Fruit fly (Drosophila melanogaster) whole organism: ENCODE measurements around the gene mRF1.
"Not testable (repeated sequence)": the region's sequence is repeated elsewhere in the genome, so short reads cannot be mapped to it uniquely, and the experiment has no call there.

Source experiments
- CG8478 ChIP-seq: fragments of >200 bp; optimal IDR thresholded peaks from 2 replicates; lab custom pipeline; 2018; ENCODE audit warnings: inconsistent platforms
- Dll ChIP-seq: fragments of >200 bp; optimal IDR thresholded peaks from 2 replicates; lab custom pipeline; 2017
- EcR ChIP-seq, 2 experiments: fragments of >200 bp; optimal IDR thresholded peaks; 2 replicates each; lab custom pipeline; 2017; ENCODE audit warnings: missing biosample characterization in 2 of 2, missing genetic modification characterization in 2 of 2, missing genetic modification reagents in 2 of 2
- pan ChIP-seq: fragments of >200 bp; optimal IDR thresholded peaks from 2 replicates; lab custom pipeline; 2017
- psq ChIP-seq: fragments of >200 bp; optimal IDR thresholded peaks from 2 replicates; lab custom pipeline; 2017
- usp ChIP-seq: fragments of >200 bp; optimal IDR thresholded peaks from 2 replicates; lab custom pipeline; 2017; ENCODE audit warnings: missing biosample characterization, missing genetic modification characterization, mixed read lengths

Gene mRF1

DNA sequence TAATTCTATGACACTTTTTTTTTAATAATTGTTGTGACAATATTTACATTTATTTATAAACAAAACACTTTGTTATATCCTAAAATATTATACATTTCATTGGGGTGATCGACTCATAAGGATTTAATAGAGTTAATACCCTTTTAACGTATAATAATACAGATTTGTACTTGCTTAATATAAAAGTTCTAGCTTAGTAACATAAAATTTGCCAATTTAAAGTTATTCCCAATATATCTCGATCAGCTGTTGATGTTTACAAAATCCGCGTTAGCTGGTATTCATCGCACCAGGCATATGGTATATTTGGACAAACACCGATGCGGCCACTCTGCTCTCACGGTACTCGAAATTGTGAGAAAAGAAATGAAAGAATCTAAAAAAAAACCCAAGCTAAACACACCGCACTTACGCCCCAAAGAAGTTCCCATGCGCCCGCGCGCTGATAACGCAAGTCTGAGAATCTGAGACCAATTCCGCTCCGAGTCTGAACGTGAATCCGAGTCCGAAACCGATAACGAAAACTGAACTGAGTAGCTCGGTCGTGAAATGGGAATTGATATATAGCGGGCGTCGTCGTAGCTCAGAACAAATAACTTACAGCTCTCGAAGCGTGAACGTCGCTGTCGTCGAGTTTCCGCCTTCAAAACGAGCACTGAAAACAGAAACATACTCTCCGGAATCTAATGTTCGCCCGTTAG lies 16.2 kb upstream of the mRF1 start, which contains the start of gene Pect:
Pect (plus strand) TSS at position 326 of the 701 bp plus-strand sequence.
- TF ChIP-seq EcR (GFP tag; optimal IDR thresholded peaks at IDR 0.05; lab: Kevin White, UChicago) (no peak), psq (no peak), CG8478 (lab: Kevin White, UChicago) (no peak), pan (lab: Kevin White, UChicago) (no peak), Dll (lab: Kevin White, UChicago) (no peak), usp (no peak)

DNA sequence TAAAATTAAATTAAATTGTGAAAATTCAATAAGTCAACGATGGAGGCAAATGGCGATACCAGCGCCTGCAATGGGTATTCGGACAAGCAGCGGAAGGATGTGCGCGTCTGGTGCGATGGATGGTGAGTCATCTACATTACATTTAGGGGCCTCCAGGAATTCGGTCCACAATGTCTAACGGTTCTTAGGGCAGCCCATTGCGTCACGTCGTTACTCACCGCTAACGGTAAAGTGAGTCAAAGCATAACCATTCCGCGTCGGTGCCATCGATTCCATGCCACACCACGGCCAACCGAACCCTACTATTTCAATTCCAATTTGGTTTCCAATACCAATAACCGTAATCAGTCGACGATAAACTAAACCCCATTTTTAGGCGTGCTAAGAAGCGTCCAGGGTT lies 15.6 kb upstream of the mRF1 start:
- TF ChIP-seq usp = no peak
- no peak for TF ChIP-seq pan (lab: Kevin White, UChicago)
- TF ChIP-seq EcR (GFP tag; optimal IDR thresholded peaks at IDR 0.05; lab: Kevin White, UChicago) = no peak
- no peak for TF ChIP-seq psq

DNA sequence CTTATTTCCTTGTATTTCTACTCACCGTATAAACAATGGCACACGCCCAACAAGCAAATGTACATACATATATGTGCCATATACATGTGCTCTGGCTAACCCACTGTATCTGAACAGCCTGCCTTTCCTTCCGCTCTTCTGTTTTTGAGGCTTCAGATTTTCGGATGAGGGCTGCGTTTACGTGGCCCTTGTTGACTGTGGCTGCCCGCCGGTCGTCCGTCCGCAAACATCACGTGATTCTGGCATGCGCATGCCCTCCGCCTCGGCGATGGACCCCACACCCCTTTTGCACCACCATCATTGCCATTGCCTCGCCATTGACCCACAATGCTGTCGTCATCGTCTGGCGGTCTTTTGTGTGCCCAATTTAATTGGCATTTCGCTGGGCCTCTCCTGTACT lies 14.5 kb upstream of the mRF1 start:
- TF ChIP-seq CG8478 (lab: Kevin White, UChicago) (no peak), Dll (lab: Kevin White, UChicago) (no peak), psq (no peak), EcR (GFP tag; optimal IDR thresholded peaks at IDR 0.05; lab: Kevin White, UChicago) (no peak), pan (lab: Kevin White, UChicago) (no peak), usp (no peak)

DNA sequence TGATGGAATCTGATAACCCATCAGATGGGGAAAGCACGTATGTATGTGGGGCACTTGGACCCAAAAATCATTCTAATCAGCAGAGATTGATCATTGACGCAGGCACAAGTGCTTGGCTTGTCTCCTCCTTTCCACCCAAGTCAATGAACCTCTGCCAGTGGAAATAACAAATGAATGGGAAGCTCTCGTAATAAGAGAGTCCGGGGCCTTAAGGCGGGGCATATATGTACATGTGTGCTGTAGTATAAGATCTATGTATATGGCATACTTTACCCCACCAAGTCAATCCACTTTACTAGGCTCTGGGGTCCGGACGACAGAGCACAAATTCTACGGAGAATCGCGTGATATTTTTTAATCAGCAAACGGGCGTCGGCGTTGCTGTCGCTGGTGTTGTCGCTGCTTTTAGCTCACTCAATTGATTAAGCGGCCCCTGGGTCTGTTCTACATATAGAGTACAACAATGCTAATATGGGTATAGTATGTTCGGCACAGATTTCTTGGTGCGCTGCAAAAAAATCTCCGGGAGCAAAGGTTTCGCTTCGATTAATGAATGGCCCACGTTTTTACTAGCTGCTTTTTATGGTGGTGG lies 13.6 kb upstream of the mRF1 start:
- TF ChIP-seq usp = no peak
- TF ChIP-seq EcR (GFP tag; optimal IDR thresholded peaks at IDR 0.05; lab: Kevin White, UChicago) = peak in 1 of 2 experiments; percentile 82
- no peak for TF ChIP-seq CG8478 (lab: Kevin White, UChicago)
- no peak for TF ChIP-seq psq
- peak; percentile 22 for TF ChIP-seq pan (lab: Kevin White, UChicago)
- TF ChIP-seq Dll (lab: Kevin White, UChicago) = no peak

DNA sequence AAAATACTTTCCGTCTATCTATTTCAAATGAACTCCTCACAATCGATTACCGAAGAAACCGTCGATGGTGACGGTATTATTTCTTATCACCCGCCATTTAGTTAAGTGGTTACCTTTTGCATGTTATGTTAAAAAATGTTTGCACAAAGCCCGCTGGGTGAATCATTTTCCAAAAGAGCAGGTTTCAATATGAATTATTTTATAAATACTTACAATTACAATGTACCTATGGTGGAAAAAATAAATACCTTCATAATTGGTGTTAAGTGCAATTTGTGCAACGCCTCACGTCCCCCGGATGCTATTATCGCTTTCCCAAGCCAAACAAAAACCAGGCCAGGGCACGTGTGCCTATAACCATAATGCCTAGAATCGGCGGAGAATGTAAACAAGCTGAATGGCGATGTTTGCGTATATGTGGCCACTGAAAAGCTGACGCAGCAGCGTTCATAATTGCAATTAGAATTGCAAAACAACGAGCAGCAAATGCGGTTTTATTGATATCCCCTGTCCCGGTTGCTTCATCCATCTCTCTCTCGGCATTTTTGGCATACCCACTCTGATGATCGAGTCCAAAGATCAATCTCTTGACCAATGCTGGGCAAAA lies 12.8 kb upstream of the mRF1 start:
- no peak for TF ChIP-seq pan (lab: Kevin White, UChicago)
- TF ChIP-seq CG8478 (lab: Kevin White, UChicago) = no peak
- no peak for TF ChIP-seq EcR (GFP tag; optimal IDR thresholded peaks at IDR 0.05; lab: Kevin White, UChicago)
- no peak for TF ChIP-seq Dll (lab: Kevin White, UChicago)
- no peak for TF ChIP-seq psq
- TF ChIP-seq usp = no peak

DNA sequence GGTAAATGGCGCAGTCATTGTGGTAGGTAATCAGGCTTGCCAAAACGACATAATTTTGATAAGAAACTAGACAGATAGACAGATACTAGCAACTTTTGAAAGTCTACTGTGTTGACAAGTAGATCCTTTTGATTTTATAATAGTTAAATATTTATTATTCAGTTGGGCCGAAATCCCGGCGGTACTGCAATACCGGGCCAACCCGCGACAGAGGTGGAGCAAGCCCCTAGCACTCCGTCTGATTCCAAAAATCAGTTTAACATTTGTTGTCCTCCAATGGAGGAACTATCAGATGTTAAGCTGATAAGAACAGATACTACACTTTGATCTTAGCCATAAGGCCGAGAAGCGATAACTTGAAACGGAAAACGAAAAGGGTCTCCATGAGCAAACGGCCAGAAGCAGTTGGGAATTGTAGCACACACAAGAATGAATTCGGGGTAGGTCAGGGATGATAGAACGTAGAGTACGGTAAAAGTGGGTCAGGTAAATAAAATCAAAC lies 8.0 kb upstream of the mRF1 start, which contains the start of gene CG15482:
CG15482 (minus strand) TSS at position 51 of the 502 bp plus-strand sequence.
- not testable (repeated sequence) for TF ChIP-seq Dll (lab: Kevin White, UChicago); CG8478 (lab: Kevin White, UChicago); psq

DNA sequence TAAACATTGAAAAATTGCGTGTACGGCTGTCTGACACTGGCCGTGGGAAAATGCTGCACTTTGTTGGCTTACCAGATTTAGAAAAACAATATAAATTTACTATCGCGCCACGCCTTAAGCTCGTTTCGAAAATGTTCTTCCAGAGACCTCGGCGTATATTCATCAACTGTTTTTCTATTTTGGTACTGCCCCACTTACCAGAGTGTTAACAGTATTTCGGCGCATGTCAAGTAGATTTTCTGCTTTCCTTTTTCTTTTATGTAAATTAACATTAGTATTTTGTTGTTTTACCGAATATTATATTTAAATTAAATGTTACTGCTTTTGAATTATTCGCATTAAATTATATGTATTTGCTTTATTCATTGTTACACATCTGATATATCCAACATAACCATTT lies 4.8 kb upstream of the mRF1 start, which contains the start of gene kek4:
kek4 (minus strand) TSS at position 341 of the 400 bp plus-strand sequence.
- TF ChIP-seq pan (lab: Kevin White, UChicago) (no peak), EcR (GFP tag; optimal IDR thresholded peaks at IDR 0.05; lab: Kevin White, UChicago) (no peak), usp (no peak), psq (no peak), Dll (lab: Kevin White, UChicago) (no peak), CG8478 (lab: Kevin White, UChicago) (no peak)

DNA sequence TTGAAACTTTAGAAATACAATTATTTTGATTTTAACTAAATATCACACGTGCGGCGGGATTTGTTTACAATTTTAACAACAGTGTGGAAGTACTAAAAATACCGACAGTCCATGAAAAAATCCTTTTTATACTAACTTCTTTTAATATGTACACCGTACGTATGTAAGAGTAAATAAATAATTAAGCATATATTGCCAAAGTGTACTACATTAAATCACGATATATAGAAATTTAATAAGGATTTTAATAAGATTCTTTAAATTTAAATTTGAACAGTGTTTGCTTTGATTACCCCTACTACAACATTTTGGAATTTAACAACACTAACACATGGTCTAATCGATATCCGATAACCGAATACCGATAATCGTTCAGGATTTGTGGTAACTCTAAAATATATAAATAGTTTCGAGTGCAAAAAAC lies 2.5 kb downstream of the mRF1 start, which contains the start of the genes Ski6 and CG16812:
Ski6 (minus strand) TSS at position 205 of the 424 bp plus-strand sequence.
CG16812 (plus strand) TSS at position 363 of the 424 bp plus-strand sequence.
- no peak for TF ChIP-seq Dll (lab: Kevin White, UChicago)
- no peak for TF ChIP-seq CG8478 (lab: Kevin White, UChicago)
- no peak for TF ChIP-seq psq
- TF ChIP-seq EcR (GFP tag; optimal IDR thresholded peaks at IDR 0.05; lab: Kevin White, UChicago) = no peak

DNA sequence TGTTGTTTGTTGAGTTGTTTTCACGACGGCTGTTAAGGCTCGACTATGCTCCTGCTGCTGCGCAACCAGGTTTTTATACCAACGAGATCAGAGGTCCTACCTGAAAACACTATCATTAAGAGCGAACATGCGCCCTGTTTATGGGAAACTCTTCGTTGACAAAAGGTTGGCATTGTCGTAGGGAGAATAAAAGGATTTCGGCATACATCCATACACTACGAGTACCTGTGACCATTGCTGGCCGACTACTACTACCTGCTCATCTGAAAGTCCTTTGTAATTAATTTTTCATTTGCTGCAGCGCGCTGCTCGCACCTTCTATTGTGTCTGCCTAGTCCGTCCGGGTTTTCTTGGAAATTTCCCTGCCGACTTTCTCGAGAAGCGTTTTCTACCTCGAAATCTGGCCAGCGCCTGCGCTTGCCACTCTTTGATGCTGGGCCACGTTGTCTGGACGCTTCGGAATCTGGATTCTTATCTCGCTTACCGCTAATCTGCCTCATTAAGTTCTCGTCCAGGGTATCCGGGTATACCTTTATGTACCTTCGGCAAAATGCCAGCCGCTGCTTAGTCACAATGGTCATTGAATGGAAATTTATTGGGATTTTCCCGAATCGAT lies 5.6 kb downstream of the mRF1 start, which contains the start of gene CG15480:
CG15480 (minus strand) TSS at position 51 of the 616 bp plus-strand sequence.
- TF ChIP-seq Dll (lab: Kevin White, UChicago) (no peak), CG8478 (lab: Kevin White, UChicago) (no peak), psq (no peak), pan (lab: Kevin White, UChicago) (no peak), usp (no peak), EcR (GFP tag; optimal IDR thresholded peaks at IDR 0.05; lab: Kevin White, UChicago) (no peak)

DNA sequence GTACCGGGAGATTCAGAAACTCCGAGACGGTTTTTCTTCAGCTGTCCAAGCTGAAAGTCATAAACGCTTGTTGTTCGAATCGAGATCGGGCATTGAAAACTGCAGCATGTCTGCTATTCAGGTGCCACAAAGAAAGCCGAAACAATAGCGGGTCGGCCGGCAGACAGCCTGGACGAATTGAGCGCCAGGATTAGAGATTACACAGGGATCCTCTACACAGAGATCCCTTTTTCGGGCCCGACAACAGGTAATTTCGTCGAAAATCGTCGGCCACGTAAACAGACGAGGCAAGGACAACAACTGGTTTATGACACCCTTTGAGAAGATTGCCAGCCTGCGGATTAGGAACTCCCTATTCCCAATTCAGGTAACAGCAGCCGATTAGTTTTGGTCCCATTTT lies 7.5 kb downstream of the mRF1 start, which contains the start of gene CG16813:
CG16813 (plus strand) TSS at position 288 of the 400 bp plus-strand sequence.
- TF ChIP-seq usp (no peak), Dll (lab: Kevin White, UChicago) (no peak), EcR (GFP tag; optimal IDR thresholded peaks at IDR 0.05; lab: Kevin White, UChicago) (no peak), CG8478 (lab: Kevin White, UChicago) (no peak), psq (no peak), pan (lab: Kevin White, UChicago) (no peak)

DNA sequence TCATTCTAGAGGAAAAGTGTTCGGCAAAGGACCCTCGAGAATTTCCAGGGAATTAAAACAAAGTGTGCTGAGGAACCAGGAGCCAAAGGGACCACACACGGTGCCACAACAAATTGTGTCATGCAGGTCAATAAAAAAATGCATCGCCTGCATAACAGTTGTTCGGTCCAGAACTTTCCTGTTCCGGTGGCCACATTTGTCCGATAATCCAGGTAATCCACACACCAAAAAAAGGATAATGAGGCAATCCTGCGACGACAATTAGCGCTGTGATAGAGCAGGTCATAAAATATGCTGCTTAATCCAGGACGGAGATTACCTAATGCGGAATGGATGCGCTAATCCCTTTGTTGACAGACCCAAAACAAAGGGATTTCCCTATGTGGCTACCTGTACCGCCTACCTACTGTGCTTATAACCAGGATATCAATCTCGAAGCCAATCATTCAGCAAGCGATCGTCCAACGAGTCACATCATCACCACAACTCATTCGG lies 9.7 kb downstream of the mRF1 start, which contains the start of gene CG16815:
CG16815 (plus strand) TSS at position 445 of the 495 bp plus-strand sequence.
- no peak for TF ChIP-seq usp
- TF ChIP-seq pan (lab: Kevin White, UChicago) = no peak
- TF ChIP-seq psq = no peak
- TF ChIP-seq EcR (GFP tag; optimal IDR thresholded peaks at IDR 0.05; lab: Kevin White, UChicago) = no peak
- TF ChIP-seq Dll (lab: Kevin White, UChicago) = no peak
- no peak for TF ChIP-seq CG8478 (lab: Kevin White, UChicago)
